Fruit fly (Drosophila melanogaster) whole organism, embryonic: ENCODE data around the gene Tcs4.

Source experiments
- Bdp1 ChIP-seq: fragments of 200-800 bp; sonication (Bioruptor generic); optimal IDR thresholded peaks from 3 replicates; lab custom pipeline; 2016; ENCODE audit warnings: missing biosample characterization, missing genetic modification characterization
- CG10366 ChIP-seq: fragments of 200-800 bp; sonication (Bioruptor generic); IDR thresholded peaks from 2 replicates; pipeline ENCODE4 v1.3.6; 2022; ENCODE audit warnings: missing biosample characterization, missing genetic modification characterization
- CG13287 ChIP-seq: fragments of 200-800 bp; sonication (Bioruptor generic); IDR thresholded peaks from 2 replicates; pipeline ENCODE4 v1.3.6; 2022; ENCODE audit warnings: missing biosample characterization, missing genetic modification characterization; ENCODE audit not compliant: partially characterized antibody
- CG13624 ChIP-seq: fragments of 200-800 bp; sonication (Bioruptor generic); optimal IDR thresholded peaks from 2 replicates; lab custom pipeline; 2016; ENCODE audit warnings: missing biosample characterization, missing genetic modification characterization
- CG1832 ChIP-seq: fragments of 200-800 bp; sonication (Bioruptor generic); optimal IDR thresholded peaks from 2 replicates; lab custom pipeline; 2017; ENCODE audit warnings: missing biosample characterization, mild to moderate bottlenecking, missing genetic modification characterization, inconsistent platforms
- CG2712 ChIP-seq: fragments of 200-800 bp; optimal IDR thresholded peaks from 3 replicates; lab custom pipeline; 2019; ENCODE audit warnings: missing biosample characterization, mild to moderate bottlenecking, missing genetic modification characterization, moderate library complexity
- CG34224 ChIP-seq: fragments of 200-800 bp; sonication (Bioruptor generic); IDR thresholded peaks from 3 replicates; pipeline ENCODE4 v1.3.6; 2022; ENCODE audit warnings: missing biosample characterization, missing genetic modification characterization; ENCODE audit not compliant: partially characterized antibody
- CG6175 ChIP-seq: fragments of 200-800 bp; sonication (Bioruptor generic); IDR thresholded peaks from 3 replicates; pipeline ENCODE4 v1.3.6; 2022; ENCODE audit warnings: missing biosample characterization, missing genetic modification characterization
- CG6791 ChIP-seq: fragments of 200-800 bp; sonication (Bioruptor generic); IDR thresholded peaks from 3 replicates; pipeline ENCODE4 v1.3.6; 2022; ENCODE audit warnings: missing biosample characterization, missing genetic modification characterization; ENCODE audit not compliant: partially characterized antibody
- CG8359 ChIP-seq: fragments of 200-800 bp; sonication (Bioruptor generic); optimal IDR thresholded peaks from 2 replicates; lab custom pipeline; 2017; ENCODE audit warnings: missing biosample characterization, mild to moderate bottlenecking, missing genetic modification characterization, borderline replicate concordance
- CG8388 ChIP-seq: fragments of 200-800 bp; sonication (Bioruptor generic); optimal IDR thresholded peaks from 2 replicates; lab custom pipeline; 2019; ENCODE audit warnings: missing biosample characterization, mild to moderate bottlenecking, missing genetic modification characterization, moderate library complexity
- CG8478 ChIP-seq: fragments of >200 bp; optimal IDR thresholded peaks from 2 replicates; lab custom pipeline; 2018
- Dbx ChIP-seq: fragments of 200-800 bp; sonication (Bioruptor generic); IDR thresholded peaks from 3 replicates; pipeline ENCODE4 v1.3.6; 2022; ENCODE audit warnings: missing biosample characterization, missing genetic modification characterization
- Dll ChIP-seq: fragments of 200-800 bp; sonication (Bioruptor generic); IDR thresholded peaks from 4 replicates; pipeline ENCODE4 v1.3.6; 2022; ENCODE audit warnings: missing biosample characterization, missing genetic modification characterization; ENCODE audit not compliant: partially characterized antibody
- E2f2 ChIP-seq: fragments of 200-800 bp; sonication (Bioruptor generic); IDR thresholded peaks from 2 replicates; pipeline ENCODE4 v1.3.6; 2022; ENCODE audit warnings: missing biosample characterization, missing genetic modification characterization
- HLHmδ ChIP-seq: fragments of 200-800 bp; sonication (Bioruptor generic); optimal IDR thresholded peaks from 2 replicates; lab custom pipeline; 2018; ENCODE audit warnings: missing biosample characterization, mild to moderate bottlenecking, missing genetic modification characterization, moderate library complexity
- HmgZ ChIP-seq: fragments of 200-800 bp; sonication (Bioruptor generic); optimal IDR thresholded peaks from 2 replicates; lab custom pipeline; 2018; ENCODE audit warnings: missing biosample characterization, mild to moderate bottlenecking, missing genetic modification characterization
- Hr78 ChIP-seq, 2 experiments: fragments of 200-800 bp in 1 of 2; fragments of >200 bp in 1 of 2; sonication (Bioruptor generic) in 1 of 2; optimal IDR thresholded peaks; 2 replicates each; lab custom pipeline; 2017 to 2019; ENCODE audit warnings: missing biosample characterization in 2 of 2, missing genetic modification characterization in 2 of 2, mild to moderate bottlenecking in 1 of 2, moderate library complexity in 1 of 2
- Jarid2 ChIP-seq: fragments of 200-800 bp; sonication (Bioruptor generic); optimal IDR thresholded peaks from 3 replicates; lab custom pipeline; 2017; ENCODE audit warnings: mild to moderate bottlenecking, missing biosample characterization, missing genetic modification reagents, missing genetic modification characterization
- Med ChIP-seq: fragments of 200-800 bp; sonication (Bioruptor generic); peaks from one replicate; lab custom pipeline; 2016; ENCODE audit warnings: missing biosample characterization, missing genetic modification characterization, mild to moderate bottlenecking, inconsistent platforms, moderate library complexity
- NFAT ChIP-seq: fragments of 200-800 bp; sonication (Bioruptor generic); IDR thresholded peaks from 2 replicates; pipeline ENCODE4 v1.3.6; 2022; ENCODE audit warnings: missing biosample characterization, missing genetic modification characterization
- Nf-YB ChIP-seq: fragments of 200-800 bp; sonication (Bioruptor generic); optimal IDR thresholded peaks from 3 replicates; lab custom pipeline; 2019; ENCODE audit warnings: missing biosample characterization, mild to moderate bottlenecking, missing genetic modification characterization, moderate library complexity
- Spps ChIP-seq: fragments of 200-800 bp; sonication (Bioruptor generic); optimal IDR thresholded peaks from 2 replicates; lab custom pipeline; 2018; ENCODE audit warnings: missing biosample characterization, mild to moderate bottlenecking, missing genetic modification characterization
- Trl ChIP-seq, 3 experiments: fragments of >200 bp in 2 of 3; fragments of 200-800 bp in 1 of 3; sonication (Bioruptor generic) in 1 of 3; optimal IDR thresholded peaks; 2 replicates in 1 of 3; 3 replicates in 2 of 3; lab custom pipeline; 2016 to 2017; ENCODE audit warnings: missing biosample characterization in 1 of 3, missing genetic modification characterization in 1 of 3
- ara ChIP-seq: fragments of 200-800 bp; sonication (Bioruptor generic); IDR thresholded peaks from 2 replicates; pipeline ENCODE4 v1.3.6; 2022; ENCODE audit warnings: missing biosample characterization, missing genetic modification characterization
- bbx ChIP-seq: fragments of 200-800 bp; sonication (Bioruptor generic); IDR thresholded peaks from 2 replicates; pipeline ENCODE4 v1.3.6; 2022; ENCODE audit warnings: missing biosample characterization, missing genetic modification characterization; ENCODE audit not compliant: partially characterized antibody
- bcd ChIP-seq: fragments of 200-800 bp; sonication (Bioruptor generic); optimal IDR thresholded peaks from 2 replicates; lab custom pipeline; 2017; ENCODE audit warnings: missing biosample characterization, mild to moderate bottlenecking, missing genetic modification characterization
- cas ChIP-seq: fragments of 200-800 bp; sonication (Bioruptor generic); IDR thresholded peaks from 2 replicates; pipeline ENCODE4 v1.3.6; 2022; ENCODE audit warnings: missing biosample characterization, missing genetic modification characterization
- cato ChIP-seq: fragments of 200-800 bp; sonication (Bioruptor generic); optimal IDR thresholded peaks from 2 replicates; lab custom pipeline; 2016; ENCODE audit warnings: missing biosample characterization, missing genetic modification characterization, borderline replicate concordance
- cg ChIP-seq: fragments of 200-800 bp; sonication (Bioruptor generic); optimal IDR thresholded peaks from 3 replicates; lab custom pipeline; 2019; ENCODE audit warnings: missing biosample characterization, mild to moderate bottlenecking, missing genetic modification characterization, moderate library complexity
- chinmo ChIP-seq: fragments of 200-800 bp; sonication (Bioruptor generic); IDR thresholded peaks from 4 replicates; pipeline ENCODE4 v1.3.6; 2022; ENCODE audit warnings: missing biosample characterization, missing genetic modification characterization; ENCODE audit not compliant: partially characterized antibody
- chm ChIP-seq: fragments of 200-800 bp; sonication (Bioruptor generic); IDR thresholded peaks from 2 replicates; pipeline ENCODE4 v1.3.6; 2022; ENCODE audit warnings: missing biosample characterization, missing genetic modification characterization
- ci ChIP-seq: fragments of 200-800 bp; sonication (Bioruptor generic); IDR thresholded peaks from 3 replicates; pipeline ENCODE4 v1.3.6; 2022; ENCODE audit warnings: missing biosample characterization, missing genetic modification characterization
- crol ChIP-seq: fragments of 200-800 bp; sonication (Bioruptor generic); IDR thresholded peaks from 2 replicates; pipeline ENCODE4 v1.3.6; 2022; ENCODE audit warnings: missing biosample characterization, missing genetic modification characterization
- ham ChIP-seq: fragments of 200-800 bp; sonication (Bioruptor generic); IDR thresholded peaks from 2 replicates; pipeline ENCODE4 v1.3.6; 2022; ENCODE audit warnings: missing biosample characterization, missing genetic modification characterization
- hth ChIP-seq: fragments of >200 bp; optimal IDR thresholded peaks from 2 replicates; lab custom pipeline; 2017; ENCODE audit warnings: inconsistent platforms
- insv ChIP-seq, 2 experiments: fragments of 200-800 bp; sonication (Bioruptor generic); optimal IDR thresholded peaks; 3 replicates each; lab custom pipeline; 2016 to 2018; ENCODE audit warnings: missing biosample characterization in 2 of 2, missing genetic modification characterization in 2 of 2
- jumu ChIP-seq: fragments of 200-800 bp; sonication (Bioruptor generic); optimal IDR thresholded peaks from 3 replicates; lab custom pipeline; 2016; ENCODE audit warnings: missing biosample characterization, missing genetic modification characterization
- knrl ChIP-seq: fragments of 200-800 bp; sonication (Bioruptor generic); IDR thresholded peaks from 3 replicates; pipeline ENCODE4 v1.3.6; 2022; ENCODE audit warnings: missing biosample characterization, missing genetic modification characterization; ENCODE audit not compliant: partially characterized antibody
- nom ChIP-seq: fragments of 200-800 bp; sonication (Bioruptor generic); optimal IDR thresholded peaks from 2 replicates; lab custom pipeline; 2017; ENCODE audit warnings: missing biosample characterization, missing genetic modification characterization, mild to moderate bottlenecking, moderate library complexity, missing genetic modification reagents
- onecut ChIP-seq: fragments of 200-800 bp; sonication (Bioruptor generic); IDR thresholded peaks from 2 replicates; pipeline ENCODE4 v1.3.6; 2022; ENCODE audit warnings: missing biosample characterization, missing genetic modification characterization
- pho ChIP-seq: fragments of 200-800 bp; sonication (Bioruptor generic); optimal IDR thresholded peaks from 2 replicates; lab custom pipeline; 2016; ENCODE audit warnings: missing biosample characterization, missing genetic modification characterization
- unc-4 ChIP-seq: fragments of 200-800 bp; sonication (Bioruptor generic); IDR thresholded peaks from 2 replicates; pipeline ENCODE4 v1.3.6; 2022; ENCODE audit warnings: missing biosample characterization, missing genetic modification characterization; ENCODE audit not compliant: partially characterized antibody
- z ChIP-seq: fragments of 200-800 bp; sonication (Bioruptor generic); IDR thresholded peaks from 3 replicates; pipeline ENCODE4 v1.3.6; 2022; ENCODE audit warnings: missing biosample characterization, missing genetic modification characterization

Tcs4 gene

dm6 chrX:19663196-19663858 lies 38.2 kb downstream of the Tcs4 start (continued):
- TF ChIP-seq Bdp1 (GFP tag; lab: Kevin White, UChicago), result no peak

- TF ChIP-seq Nf-YB (GFP tag; lab: Kevin White, UChicago), result peak; percentile 75
- peak; percentile 58; the same call in 2 of the 3 replicates for TF ChIP-seq ci (GFP tag; lab: Robert Waterston, UW)
- TF ChIP-seq CG8388 (GFP tag; lab: Kevin White, UChicago), result no peak
- peak; percentile 43 for TF ChIP-seq Med (GFP tag; lab: Kevin White, UChicago)
- TF ChIP-seq cas (GFP tag; lab: Robert Waterston, UW), result 0 out of 2 replicates have a peak, but pooled peaks have one; percentile 32
- TF ChIP-seq chm (GFP tag; lab: Robert Waterston, UW), result peak; percentile 82; the same call in 1 of the 2 replicates
- peak; percentile 40; the same call in 1 of the 2 replicates for TF ChIP-seq unc-4 (GFP tag; lab: Robert Waterston, UW)
- TF ChIP-seq cato (GFP tag; lab: Kevin White, UChicago), result no peak
- peak; percentile 35; the same call in 1 of the 2 replicates for TF ChIP-seq CG13287
- peak; percentile 6 for TF ChIP-seq jumu
- peak; percentile 51; the same call in 1 of the 3 replicates for TF ChIP-seq z (GFP tag; lab: Robert Waterston, UW)
- no peak for TF ChIP-seq knrl (GFP tag; lab: Robert Waterston, UW)
- peak; percentile 48; the same call in 1 of the 3 replicates for TF ChIP-seq CG6175 (GFP tag; lab: Robert Waterston, UW)
- 0 out of 4 replicates have a peak, but pooled peaks have one; percentile 52 for TF ChIP-seq chinmo (GFP tag; lab: Robert Waterston, UW)
- TF ChIP-seq Hr78 (GFP tag; optimal IDR thresholded peaks at IDR 0.05; lab: Kevin White, UChicago), result peak in 1 of 2 experiments; percentile 97
- TF ChIP-seq CG10366 (GFP tag; lab: Robert Waterston, UW), result 0 out of 2 replicates have a peak, but pooled peaks have one; percentile 11
- TF ChIP-seq insv (GFP tag; optimal IDR thresholded peaks at IDR 0.05; lab: Kevin White, UChicago), result no peak
- peak; percentile 81 for TF ChIP-seq crol (GFP tag; lab: Robert Waterston, UW)
- TF ChIP-seq NFAT, result peak; percentile 35; the same call in 1 of the 2 replicates
- TF ChIP-seq CG34224 (GFP tag; lab: Robert Waterston, UW), result 0 out of 3 replicates have a peak, but pooled peaks have one; percentile 31
- TF ChIP-seq nom (GFP tag; lab: Kevin White, UChicago), result peak; percentile 29
- TF ChIP-seq HmgZ (tag; lab: Kevin White, UChicago), result peak; percentile 3
- no peak for TF ChIP-seq ham (GFP tag; lab: Robert Waterston, UW)
- peak; percentile 47; the same call in 1 of the 3 replicates for TF ChIP-seq CG6791
- TF ChIP-seq HLHmδ (GFP tag; lab: Kevin White, UChicago), result peak; percentile 85
- TF ChIP-seq onecut, result 0 out of 2 replicates have a peak, but pooled peaks have one; percentile 9
- TF ChIP-seq CG13624 (GFP tag; lab: Kevin White, UChicago), result peak; percentile 18
- TF ChIP-seq E2f2, result peak; percentile 27; the same call in 1 of the 2 replicates
- TF ChIP-seq cg, result peak; percentile 67
- TF ChIP-seq Trl (optimal IDR thresholded peaks at IDR 0.05; lab: Kevin White, UChicago), result peak; percentile 74 to 83
- TF ChIP-seq Trl (GFP tag; optimal IDR thresholded peaks at IDR 0.05; lab: Kevin White, UChicago), result no peak
- peak; percentile 11 for TF ChIP-seq pho
- no peak for TF ChIP-seq bcd (GFP tag; lab: Kevin White, UChicago)
- TF ChIP-seq Jarid2 (GFP tag; lab: Kevin White, UChicago), result peak; percentile 82
- 0 out of 4 replicates have a peak, but pooled peaks have one; percentile 18 for TF ChIP-seq Dll (GFP tag; lab: Robert Waterston, UW)
- TF ChIP-seq CG1832 (GFP tag; lab: Kevin White, UChicago), result peak; percentile 69
- no peak for TF ChIP-seq hth (lab: Kevin White, UChicago)
- no peak for TF ChIP-seq CG8359 (GFP tag; lab: Kevin White, UChicago)
- 0 out of 3 replicates have a peak, but pooled peaks have one; percentile 29 for TF ChIP-seq Dbx (GFP tag; lab: Robert Waterston, UW)
- TF ChIP-seq CG8478 (lab: Kevin White, UChicago), result peak; percentile 26
- 0 out of 2 replicates have a peak, but pooled peaks have one; percentile 21 for TF ChIP-seq ara (GFP tag; lab: Robert Waterston, UW)
- no peak for TF ChIP-seq CG2712
- TF ChIP-seq Spps (tag; lab: Kevin White, UChicago), result no peak
- peak; percentile 37 for TF ChIP-seq bbx (GFP tag; lab: Robert Waterston, UW)
Observed at dm6 chrX:19662583-19663195, 38.9 kb downstream of the Tcs4 start.
